Worm (Caenorhabditis elegans) whole organism, late embryonic: ENCODE results near the gene srh-240.

Experiments
- fax-1 ChIP-seq: sonication (generic microtip); optimal IDR thresholded peaks from 2 replicates; lab custom pipeline; 2016; ENCODE audit warnings: missing genotype, missing genetic modification characterization, missing compliant biosample characterization
- fkh-10 ChIP-seq: fragments of 150-350 bp; optimal IDR thresholded peaks from 2 replicates; lab custom pipeline; 2014; ENCODE audit warnings: missing biosample characterization, missing genetic modification reagents, missing genetic modification characterization
- gmeb-2 ChIP-seq: sonication (generic microtip); optimal IDR thresholded peaks from 2 replicates; lab custom pipeline; 2016; ENCODE audit warnings: missing genetic modification characterization, inconsistent platforms, missing compliant biosample characterization
- syd-9 ChIP-seq: sonication (generic microtip); optimal IDR thresholded peaks from 2 replicates; lab custom pipeline; 2016; ENCODE audit warnings: mild to moderate bottlenecking, missing genetic modification characterization, moderate library complexity, missing compliant biosample characterization

The srh-240 gene

ce11 chrV:2913948-2914347, 48.9 kb downstream of the srh-240 start, which contains the start of gene srh-146:
srh-146 (plus strand) TSS chrV:2914248.
- TF ChIP-seq syd-9 (tag; lab: Kevin White, UChicago) (no peak), fax-1 (tag; lab: Kevin White, UChicago) (no peak), gmeb-2 (tag; lab: Kevin White, UChicago) (no peak), fkh-10 (GFP tag; lab: Kevin White, UChicago) (no peak)
